Fruit fly (Drosophila melanogaster): ENCODE data around the gene CG3610.

Gene CG3610

dm6 chr3R:14893791-14894782 lies 49.2 kb downstream of the CG3610 start, which contains the start of gene Dph2 (continued):
- TF ChIP-seq CG15269 (tag; optimal IDR thresholded peaks at IDR 0.05), result peak; percentile 86
- no peak for TF ChIP-seq CG8478 (optimal IDR thresholded peaks at IDR 0.05)
- peak; percentile 54 for TF ChIP-seq otp (GFP tag; IDR thresholded peaks at IDR 0.05)
- TF ChIP-seq bab2 (GFP tag; optimal IDR thresholded peaks at IDR 0.05), result peak; percentile 2
- peak; percentile 31 for TF ChIP-seq zen (tag; optimal IDR thresholded peaks at IDR 0.05)
- TF ChIP-seq lbe (GFP tag; optimal IDR thresholded peaks at IDR 0.05), result no peak
- peak; percentile 3 for TF ChIP-seq CG9609 (GFP tag; optimal IDR thresholded peaks at IDR 0.05)
- TF ChIP-seq slbo (GFP tag; IDR thresholded peaks at IDR 0.05), result peak; percentile 93
- TF ChIP-seq al (GFP tag; IDR thresholded peaks at IDR 0.05), result peak; percentile 74
- no peak for TF ChIP-seq jing (GFP tag; optimal IDR thresholded peaks at IDR 0.05)
- TF ChIP-seq so (GFP tag; IDR thresholded peaks at IDR 0.05), result no peak
- TF ChIP-seq GATAe (GFP tag; conservative IDR thresholded peaks at IDR 0.05), result 0 out of 2 replicates have a peak, but pooled peaks have one; percentile 19
- no peak for TF ChIP-seq eyg (GFP tag; optimal IDR thresholded peaks at IDR 0.05)
- TF ChIP-seq Ets97D (GFP tag; optimal IDR thresholded peaks at IDR 0.05), result peak; percentile 47
- TF ChIP-seq scrt (GFP tag; optimal IDR thresholded peaks at IDR 0.05), result peak; percentile 25
- peak; percentile 77 for TF ChIP-seq CG14710 (tag; optimal IDR thresholded peaks at IDR 0.05)
- no peak for TF ChIP-seq NC2β (GFP tag; optimal IDR thresholded peaks at IDR 0.05)
- TF ChIP-seq MTF-1 (GFP tag; optimal IDR thresholded peaks at IDR 0.05; ENCODE audit: borderline replicate concordance), result peak; percentile 30
- no peak for TF ChIP-seq luna (GFP tag; optimal IDR thresholded peaks at IDR 0.05)
- peak; percentile 11 for TF ChIP-seq repo (GFP tag; optimal IDR thresholded peaks at IDR 0.05)
- TF ChIP-seq Pdp1 (GFP tag; optimal IDR thresholded peaks at IDR 0.05), result peak; percentile 26 to 39
- peak; percentile 98 for TF ChIP-seq CG30020 (tag; optimal IDR thresholded peaks at IDR 0.05)
- no peak for TF ChIP-seq CG8359 (GFP tag; optimal IDR thresholded peaks at IDR 0.05; ENCODE audit: borderline replicate concordance)
- peak; percentile 65; the same call in 2 of the 3 replicates for TF ChIP-seq CG2889 (GFP tag; IDR thresholded peaks at IDR 0.05)
- peak; percentile 92 for TF ChIP-seq ftz-f1 (GFP tag; optimal IDR thresholded peaks at IDR 0.05)
- peak; percentile 23 for TF ChIP-seq CG4424 (GFP tag; optimal IDR thresholded peaks at IDR 0.05)
- peak; percentile 81 for TF ChIP-seq Awh (GFP tag; IDR thresholded peaks at IDR 0.05)
- peak; percentile 58 for TF ChIP-seq Dip3 (GFP tag; optimal IDR thresholded peaks at IDR 0.05)
- TF ChIP-seq bigmax (GFP tag; optimal IDR thresholded peaks at IDR 0.05), result no peak
- TF ChIP-seq CkIIα-i1 (GFP tag; IDR thresholded peaks at IDR 0.05), result no peak
- no peak for TF ChIP-seq CG7745 (tag; optimal IDR thresholded peaks at IDR 0.05)
- peak; percentile 24 to 67 for TF ChIP-seq dpn (GFP tag; optimal IDR thresholded peaks at IDR 0.05)
- TF ChIP-seq Aef1 (GFP tag; IDR thresholded peaks at IDR 0.05), result peak; percentile 83
- peak; percentile 65 for TF ChIP-seq CTCF (GFP tag; optimal IDR thresholded peaks at IDR 0.05)
- TF ChIP-seq CG10959 (GFP tag; IDR thresholded peaks at IDR 0.05), result peak; percentile 49
- TF ChIP-seq CG12391 (tag; optimal IDR thresholded peaks at IDR 0.05), result peak; percentile 86
- TF ChIP-seq CG6683 (GFP tag; optimal IDR thresholded peaks at IDR 0.05), result peak; percentile 39
- peak; percentile 32 for TF ChIP-seq CG18764 (GFP tag; optimal IDR thresholded peaks at IDR 0.05)
- no peak for TF ChIP-seq Opbp (GFP tag; IDR thresholded peaks at IDR 0.05; ENCODE audit: partially characterized antibody)
- TF ChIP-seq Neu2 (GFP tag; optimal IDR thresholded peaks at IDR 0.05; ENCODE audit: borderline replicate concordance), result no peak
- TF ChIP-seq CG16779 (GFP tag; IDR thresholded peaks at IDR 0.05), result no peak
- peak; percentile 65 for TF ChIP-seq sug (tag; optimal IDR thresholded peaks at IDR 0.05)
- peak; percentile 75 for TF ChIP-seq Drgx (GFP tag; IDR thresholded peaks at IDR 0.05)
- TF ChIP-seq unpg (GFP tag; optimal IDR thresholded peaks at IDR 0.05), result peak; percentile 82
- TF ChIP-seq bcd (GFP tag; optimal IDR thresholded peaks at IDR 0.05), result peak; percentile 44
- TF ChIP-seq Vsx1 (GFP tag; optimal IDR thresholded peaks at IDR 0.05), result no peak
- no peak for TF ChIP-seq Hand (GFP tag; optimal IDR thresholded peaks at IDR 0.05)
- TF ChIP-seq Stat92E (GFP tag; optimal IDR thresholded peaks at IDR 0.05), result no peak
- TF ChIP-seq CG4730 (GFP tag; IDR thresholded peaks at IDR 0.05), result peak; percentile 81
